Fruit fly (Drosophila melanogaster): ENCODE results near the gene CG15387.

CG15387 gene

dm6 chr2L:2187411-2187810, 38.7 kb downstream of the CG15387 start:
- TF ChIP-seq CG17801 (GFP tag; optimal IDR thresholded peaks at IDR 0.05; ENCODE audit: partially characterized antibody) = no peak

dm6 chr2L:2185373-2185772, 40.7 kb downstream of the CG15387 start:
- no peak for TF ChIP-seq CG17801 (GFP tag; optimal IDR thresholded peaks at IDR 0.05; ENCODE audit: partially characterized antibody)

- no peak for TF ChIP-seq CG17801 (GFP tag; optimal IDR thresholded peaks at IDR 0.05; ENCODE audit: partially characterized antibody)
Measured at dm6 chr2L:2184659-2185058, 41.4 kb downstream of the CG15387 start.

DNA sequence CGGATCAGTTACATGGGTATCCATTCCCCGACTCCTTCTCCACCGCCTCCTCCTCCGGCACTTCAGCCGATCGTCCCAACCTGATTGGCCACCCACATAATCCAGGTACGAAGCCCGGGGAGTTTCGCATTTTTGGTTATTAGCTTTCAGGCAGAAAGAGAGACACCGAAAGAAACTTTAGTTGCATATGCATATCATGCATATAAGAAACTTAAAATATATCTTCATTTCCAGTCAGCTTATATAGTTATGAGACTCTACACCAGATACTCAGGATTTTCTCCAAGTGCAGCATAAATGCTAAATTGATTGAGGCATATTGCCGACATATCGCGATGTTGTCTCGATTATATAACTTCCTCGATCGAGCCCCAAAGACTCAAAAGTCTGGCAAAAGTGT, 42.0 kb downstream of the CG15387 start:
- TF ChIP-seq CG17801 (GFP tag; optimal IDR thresholded peaks at IDR 0.05; ENCODE audit: partially characterized antibody) = no peak

DNA sequence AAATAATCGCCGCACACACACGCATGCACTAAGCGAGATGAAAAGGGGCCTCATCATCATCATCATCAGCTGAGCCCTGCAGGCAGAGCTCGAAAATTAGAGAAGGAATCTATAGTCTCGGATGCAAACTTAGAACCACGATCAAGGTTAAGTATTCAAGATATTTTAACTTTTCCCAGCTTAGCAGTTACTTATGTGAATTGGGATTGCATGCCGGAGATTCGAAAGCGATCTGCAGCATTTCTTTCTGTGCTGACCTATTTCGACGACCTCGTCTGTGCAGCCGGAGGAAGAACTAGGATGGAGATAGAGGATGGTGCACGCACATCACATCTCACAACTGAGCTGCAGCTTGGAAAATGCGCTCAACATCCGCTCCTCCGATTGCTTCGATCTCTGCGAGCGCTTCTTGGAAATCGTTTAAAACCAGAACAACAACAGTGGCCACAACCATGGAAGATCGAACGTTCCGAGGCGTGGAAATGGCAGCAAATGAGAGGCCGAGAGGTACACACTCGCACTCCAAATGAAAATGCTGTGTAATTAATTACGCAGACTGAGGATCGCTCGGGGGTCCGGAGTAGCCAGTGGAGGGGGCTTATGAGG, 43.3 kb downstream of the CG15387 start:
- no peak for TF ChIP-seq CG17801 (GFP tag; optimal IDR thresholded peaks at IDR 0.05; ENCODE audit: partially characterized antibody)

- TF ChIP-seq CG17801 (GFP tag; optimal IDR thresholded peaks at IDR 0.05; ENCODE audit: partially characterized antibody) = no peak
Measured at dm6 chr2L:2181971-2182643, 44.0 kb downstream of the CG15387 start.

dm6 chr2L:2180665-2181064, 45.4 kb downstream of the CG15387 start:
- TF ChIP-seq CG17801 (GFP tag; optimal IDR thresholded peaks at IDR 0.05; ENCODE audit: partially characterized antibody) = no peak

DNA sequence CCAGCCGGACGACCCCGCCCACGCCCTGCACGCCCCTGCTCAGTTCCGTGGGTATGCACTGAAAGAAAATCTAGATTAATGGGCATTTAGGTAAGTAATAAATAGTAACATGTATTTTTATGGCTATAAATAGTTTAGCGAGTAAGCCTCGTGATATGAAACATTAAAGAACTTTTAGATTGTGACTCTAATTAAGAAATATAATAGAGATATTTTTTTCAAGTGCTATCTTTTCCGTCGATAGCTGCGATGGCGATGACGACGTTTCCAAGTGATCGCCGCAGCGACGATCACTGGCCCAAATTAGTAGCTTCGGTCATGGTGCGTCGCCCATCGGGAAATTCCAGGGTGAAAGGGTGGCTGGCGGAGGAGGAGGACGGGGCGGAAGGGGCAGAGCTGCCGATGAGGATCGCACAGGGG, 46.0 kb downstream of the CG15387 start:
- TF ChIP-seq CG17801 (GFP tag; optimal IDR thresholded peaks at IDR 0.05; ENCODE audit: partially characterized antibody) = no peak

dm6 chr2L:2179366-2179765, 46.7 kb downstream of the CG15387 start:
- TF ChIP-seq CG17801 (GFP tag; optimal IDR thresholded peaks at IDR 0.05; ENCODE audit: partially characterized antibody) = no peak

dm6 chr2L:2178810-2179143, 47.3 kb downstream of the CG15387 start:
- no peak for TF ChIP-seq CG17801 (GFP tag; optimal IDR thresholded peaks at IDR 0.05; ENCODE audit: partially characterized antibody)

dm6 chr2L:2177969-2178809, 47.9 kb downstream of the CG15387 start, which contains the start of gene aop:
Gene aop, minus strand, starts transcription at chr2L:2178754.
- peak; percentile 55 for TF ChIP-seq CG17801 (GFP tag; optimal IDR thresholded peaks at IDR 0.05; ENCODE audit: partially characterized antibody)

DNA sequence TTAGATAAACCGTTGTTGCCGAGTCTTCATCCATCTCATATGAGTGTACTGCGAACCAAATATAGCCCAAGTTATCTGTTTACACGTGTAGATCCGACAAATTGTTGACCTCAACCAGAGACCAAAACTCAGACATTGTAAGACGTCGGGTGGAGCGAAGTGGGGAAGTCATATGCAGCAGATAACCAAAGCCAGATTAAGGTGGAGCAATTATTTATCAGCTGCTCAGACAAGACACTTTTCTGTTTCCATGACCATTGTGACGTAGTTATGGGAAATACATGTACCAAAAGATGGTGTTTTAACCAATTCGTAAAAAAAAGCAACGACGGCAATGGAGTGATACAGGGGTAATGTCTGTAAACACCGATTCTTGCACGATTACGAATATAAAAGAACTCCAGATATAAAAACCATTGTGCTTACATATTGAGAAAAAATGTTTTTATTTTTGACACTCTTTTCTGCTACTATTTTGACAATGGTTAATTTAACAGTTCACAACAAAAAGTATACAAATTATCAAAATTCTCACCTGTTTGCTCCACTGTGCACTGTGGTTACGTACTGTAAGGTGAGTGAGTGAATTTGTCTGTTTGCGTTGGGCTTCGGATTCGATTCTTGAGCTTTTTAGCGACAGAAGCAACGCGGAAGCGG, 48.7 kb downstream of the CG15387 start:
- TF ChIP-seq CG17801 (GFP tag; optimal IDR thresholded peaks at IDR 0.05; ENCODE audit: partially characterized antibody) = no peak

dm6 chr2L:2175930-2176643, 50.0 kb downstream of the CG15387 start:
- TF ChIP-seq CG17801 (GFP tag; optimal IDR thresholded peaks at IDR 0.05; ENCODE audit: partially characterized antibody) = peak; percentile 45

All from ovary, adult (tissue).